Worm (Caenorhabditis elegans) whole organism, L2 larva: ENCODE results near the gene sru-28.

Experiments used
- R02D3.7 ChIP-seq: fragments of 150-350 bp; optimal IDR thresholded peaks from 2 replicates; lab custom pipeline; 2014; ENCODE audit warnings: missing biosample characterization, missing genetic modification characterization
- alr-1 ChIP-seq: fragments of 150-350 bp; optimal IDR thresholded peaks from 2 replicates; lab custom pipeline; 2014; ENCODE audit warnings: missing biosample characterization, missing genetic modification characterization
- egl-27 ChIP-seq: sonication (generic microtip); optimal IDR thresholded peaks from 3 replicates; lab custom pipeline; 2017; ENCODE audit warnings: missing biosample characterization, missing genetic modification reagents, missing genetic modification characterization
- lin-13 ChIP-seq: fragments of 150-350 bp; optimal IDR thresholded peaks from 2 replicates; lab custom pipeline; 2014; ENCODE audit warnings: missing biosample characterization, missing genetic modification reagents, missing genetic modification characterization
- lin-39 ChIP-seq: fragments of 150-350 bp; optimal IDR thresholded peaks from 2 replicates; lab custom pipeline; 2014; ENCODE audit warnings: missing biosample characterization, missing genetic modification reagents, missing genetic modification characterization
- mab-5 ChIP-seq: fragments of 150-350 bp; optimal IDR thresholded peaks from 2 replicates; lab custom pipeline; 2014; ENCODE audit warnings: missing biosample characterization, missing genetic modification characterization
- skn-1 ChIP-seq: sonication (generic microtip); optimal IDR thresholded peaks from 2 replicates; lab custom pipeline; 2017; ENCODE audit warnings: missing biosample characterization, missing genetic modification characterization
- ztf-4 ChIP-seq: fragments of 150-350 bp; optimal IDR thresholded peaks from 2 replicates; lab custom pipeline; 2014; ENCODE audit warnings: missing biosample characterization, missing genetic modification characterization

ce11 chrV:1476841-1477240 is 29.3 kb upstream of the sru-28 start:
- TF ChIP-seq ztf-4 (tag; lab: Kevin White, UChicago) (no peak), R02D3.7 (tag; lab: Kevin White, UChicago) (no peak), lin-39 (tag; lab: Kevin White, UChicago) (no peak), skn-1 (no peak), lin-13 (GFP tag; lab: Kevin White, UChicago) (no peak), alr-1 (tag; lab: Kevin White, UChicago) (no peak), egl-27 (tag; lab: Kevin White, UChicago) (no peak), mab-5 (no peak)
